Worm (Caenorhabditis elegans): Measurements from ENCODE around the gene T06D4.6.

Gene T06D4.6

ce11 chrII:3340251-3340650 is 47.2 kb downstream of the T06D4.6 start, which contains the start of gene F14D2.5:
F14D2.5 (plus strand) TSS chrII:3340551.
- TF ChIP-seq nhr-23 (tag; optimal IDR thresholded peaks at IDR 0.05): no peak
- TF ChIP-seq elt-3 (tag; optimal IDR thresholded peaks at IDR 0.05): no peak
- no peak for TF ChIP-seq peb-1 (tag; optimal IDR thresholded peaks at IDR 0.05)
- no peak for TF ChIP-seq snpc-4 (tag; optimal IDR thresholded peaks at IDR 0.05)
- TF ChIP-seq blmp-1 (tag; optimal IDR thresholded peaks at IDR 0.05; ENCODE audit: insufficient read depth): no peak
- TF ChIP-seq mab-5 (tag; optimal IDR thresholded peaks at IDR 0.05): no peak
- no peak for TF ChIP-seq nhr-10 (tag; optimal IDR thresholded peaks at IDR 0.05)
- TF ChIP-seq Y55F3AM.14 (GFP tag; optimal IDR thresholded peaks at IDR 0.05): no peak
- TF ChIP-seq elt-1 (tag; optimal IDR thresholded peaks at IDR 0.05): no peak
- TF ChIP-seq mdl-1 (tag; optimal IDR thresholded peaks at IDR 0.05): no peak
- TF ChIP-seq sem-4 (tag; optimal IDR thresholded peaks at IDR 0.05): no peak
- no peak for TF ChIP-seq ceh-82 (tag; optimal IDR thresholded peaks at IDR 0.05)
- TF ChIP-seq ztf-4 (tag; optimal IDR thresholded peaks at IDR 0.05): no peak
- TF ChIP-seq lsy-2 (tag; optimal IDR thresholded peaks at IDR 0.05): no peak

ce11 chrII:3338556-3338955 is 48.8 kb downstream of the T06D4.6 start, which contains the start of gene F14D2.7:
F14D2.7 (minus strand) TSS chrII:3338656.
- TF ChIP-seq lsy-2 (tag; optimal IDR thresholded peaks at IDR 0.05) (no peak), ama-1 (optimal IDR thresholded peaks at IDR 0.05) (no peak), unc-55 (GFP tag; optimal IDR thresholded peaks at IDR 0.05) (no peak), nhr-6 (tag; optimal IDR thresholded peaks at IDR 0.05) (no peak), nhr-10 (tag; optimal IDR thresholded peaks at IDR 0.05) (no peak), elt-3 (tag; optimal IDR thresholded peaks at IDR 0.05) (no peak), unc-62 (GFP tag; optimal IDR thresholded peaks at IDR 0.05) (no peak), sem-4 (tag; optimal IDR thresholded peaks at IDR 0.05) (no peak), egl-27 (tag; optimal IDR thresholded peaks at IDR 0.05) (no peak), skn-1 (tag; optimal IDR thresholded peaks at IDR 0.05) (no peak), lin-39 (tag; optimal IDR thresholded peaks at IDR 0.05) (no peak), lin-13 (GFP tag; optimal IDR thresholded peaks at IDR 0.05) (no peak)

Measured in whole organism, L2 larva.